Worm (Caenorhabditis elegans) whole organism, mixed stage, embryonic: ENCODE data around the gene W02G9.3.

Source experiments
- M03D4.4 ChIP-seq: sonication (generic microtip); optimal IDR thresholded peaks from 2 replicates; lab custom pipeline; 2017; ENCODE audit warnings: mild to moderate bottlenecking, missing genetic modification characterization, missing compliant biosample characterization
- bed-3 ChIP-seq: fragments of 200-800 bp; sonication (Bioruptor generic); optimal IDR thresholded peaks from 3 replicates; lab custom pipeline; 2018; ENCODE audit warnings: mild to moderate bottlenecking, missing genetic modification characterization, moderate library complexity, missing compliant biosample characterization
- blmp-1 ChIP-seq: fragments of 150-350 bp; optimal IDR thresholded peaks from 2 replicates; lab custom pipeline; 2014; ENCODE audit warnings: missing biosample characterization, missing genetic modification characterization
- ceh-39 ChIP-seq: fragments of 150-350 bp; optimal IDR thresholded peaks from 2 replicates; lab custom pipeline; 2014; ENCODE audit warnings: missing biosample characterization, missing genetic modification characterization
- ceh-43 ChIP-seq: fragments of 200-800 bp; sonication (Bioruptor generic); optimal IDR thresholded peaks from 2 replicates; lab custom pipeline; 2018; ENCODE audit warnings: mild to moderate bottlenecking, missing genetic modification characterization, moderate library complexity, missing compliant biosample characterization
- ceh-83 ChIP-seq: fragments of 200-800 bp; sonication (Bioruptor generic); optimal IDR thresholded peaks from 2 replicates; lab custom pipeline; 2018; ENCODE audit warnings: mild to moderate bottlenecking, missing genetic modification characterization, missing compliant biosample characterization
- ces-1 ChIP-seq: fragments of 150-350 bp; optimal IDR thresholded peaks from 2 replicates; lab custom pipeline; 2014; ENCODE audit warnings: missing biosample characterization, missing genetic modification reagents, missing genetic modification characterization
- cnd-1 ChIP-seq: fragments of 200-800 bp; sonication (Bioruptor generic); optimal IDR thresholded peaks from 2 replicates; lab custom pipeline; 2018; ENCODE audit warnings: mild to moderate bottlenecking, missing genetic modification characterization, missing compliant biosample characterization
- drap-1 ChIP-seq: fragments of 200-800 bp; sonication (Bioruptor generic); optimal IDR thresholded peaks from 3 replicates; lab custom pipeline; 2018; ENCODE audit warnings: mild to moderate bottlenecking, missing genetic modification characterization, missing compliant biosample characterization
- elt-1 ChIP-seq: sonication (generic microtip); optimal IDR thresholded peaks from 2 replicates; lab custom pipeline; 2017; ENCODE audit warnings: missing genetic modification characterization, mild to moderate bottlenecking, missing compliant biosample characterization, antibody characterized with exemption, moderate library complexity, borderline replicate concordance; ENCODE audit not compliant: insufficient read depth
- elt-3 ChIP-seq: fragments of 150-350 bp; optimal IDR thresholded peaks from 2 replicates; lab custom pipeline; 2014; ENCODE audit warnings: missing biosample characterization, missing genetic modification characterization
- flh-1 ChIP-seq: fragments of 200-800 bp; sonication (Bioruptor generic); optimal IDR thresholded peaks from 2 replicates; lab custom pipeline; 2018; ENCODE audit warnings: mild to moderate bottlenecking, missing genetic modification characterization, moderate library complexity, missing compliant biosample characterization
- ham-2 ChIP-seq: fragments of 200-800 bp; sonication (Bioruptor generic); optimal IDR thresholded peaks from 2 replicates; lab custom pipeline; 2018; ENCODE audit warnings: mild to moderate bottlenecking, missing genetic modification characterization, missing compliant biosample characterization
- hlh-1 ChIP-seq: fragments of 150-350 bp; optimal IDR thresholded peaks from 2 replicates; lab custom pipeline; 2014; ENCODE audit warnings: missing biosample characterization, missing genetic modification reagents, missing genetic modification characterization
- lin-13 ChIP-seq: fragments of 150-350 bp; optimal IDR thresholded peaks from 2 replicates; lab custom pipeline; 2014; ENCODE audit warnings: missing biosample characterization, missing genetic modification characterization
- lin-32 ChIP-seq: fragments of 200-800 bp; sonication (Bioruptor generic); optimal IDR thresholded peaks from 2 replicates; lab custom pipeline; 2018; ENCODE audit warnings: mild to moderate bottlenecking, missing genetic modification characterization, missing compliant biosample characterization
- lsy-2 ChIP-seq: fragments of 150-350 bp; optimal IDR thresholded peaks from 2 replicates; lab custom pipeline; 2014; ENCODE audit warnings: missing biosample characterization, missing genetic modification characterization
- mab-5 ChIP-seq: fragments of 150-350 bp; optimal IDR thresholded peaks from 2 replicates; lab custom pipeline; 2014; ENCODE audit warnings: missing biosample characterization, missing genetic modification characterization
- mep-1 ChIP-seq: fragments of 150-350 bp; optimal IDR thresholded peaks from 2 replicates; lab custom pipeline; 2017; ENCODE audit warnings: missing biosample characterization, missing genetic modification reagents, missing genetic modification characterization, inconsistent platforms
- mls-2 ChIP-seq: sonication (generic microtip); optimal IDR thresholded peaks from 2 replicates; lab custom pipeline; 2016; ENCODE audit warnings: mild to moderate bottlenecking, missing genetic modification characterization, moderate library complexity, missing compliant biosample characterization
- nhr-12 ChIP-seq: fragments of 150-350 bp; optimal IDR thresholded peaks from 2 replicates; lab custom pipeline; 2014; ENCODE audit warnings: missing biosample characterization, missing genetic modification characterization
- nhr-2 ChIP-seq: fragments of 150-350 bp; optimal IDR thresholded peaks from 2 replicates; lab custom pipeline; 2014; ENCODE audit warnings: missing biosample characterization, missing genetic modification characterization
- nhr-237 ChIP-seq: fragments of 150-350 bp; optimal IDR thresholded peaks from 2 replicates; lab custom pipeline; 2014; ENCODE audit warnings: missing biosample characterization, missing genetic modification characterization
- nhr-28 ChIP-seq: fragments of 150-350 bp; optimal IDR thresholded peaks from 2 replicates; lab custom pipeline; 2014; ENCODE audit warnings: missing biosample characterization, missing genetic modification characterization
- nhr-76 ChIP-seq: sonication (generic microtip); optimal IDR thresholded peaks from 2 replicates; lab custom pipeline; 2017; ENCODE audit warnings: missing biosample characterization, missing genetic modification characterization
- pha-4 ChIP-seq: fragments of 150-350 bp; optimal IDR thresholded peaks from 2 replicates; lab custom pipeline; 2018; ENCODE audit warnings: missing biosample characterization, missing genetic modification reagents, missing genetic modification characterization
- sem-2 ChIP-seq: fragments of 200-800 bp; sonication (Bioruptor generic); optimal IDR thresholded peaks from 2 replicates; lab custom pipeline; 2018; ENCODE audit warnings: mild to moderate bottlenecking, missing genetic modification characterization, missing compliant biosample characterization
- snpc-4 ChIP-seq: fragments of 150-350 bp; optimal IDR thresholded peaks from 2 replicates; lab custom pipeline; 2014; ENCODE audit warnings: missing biosample characterization, missing genetic modification characterization
- sptf-1 ChIP-seq: sonication (generic microtip); optimal IDR thresholded peaks from 2 replicates; lab custom pipeline; 2017; ENCODE audit warnings: mild to moderate bottlenecking, missing genetic modification characterization, moderate library complexity, missing compliant biosample characterization
- tbx-8 ChIP-seq: fragments of 200-800 bp; sonication (Bioruptor generic); optimal IDR thresholded peaks from 2 replicates; lab custom pipeline; 2018; ENCODE audit warnings: mild to moderate bottlenecking, missing genetic modification characterization, moderate library complexity, missing compliant biosample characterization
- unc-120 ChIP-seq: sonication (generic microtip); optimal IDR thresholded peaks from 2 replicates; lab custom pipeline; 2017; ENCODE audit warnings: missing genetic modification characterization, missing compliant biosample characterization; ENCODE audit not compliant: poor library complexity, severe bottlenecking
- unc-39 ChIP-seq: fragments of 150-350 bp; optimal IDR thresholded peaks from 2 replicates; lab custom pipeline; 2014; ENCODE audit warnings: missing biosample characterization, missing genetic modification characterization
- unc-62 ChIP-seq: fragments of 150-350 bp; optimal IDR thresholded peaks from 2 replicates; lab custom pipeline; 2014; ENCODE audit warnings: missing biosample characterization, missing genetic modification reagents, missing genetic modification characterization
- zip-8 ChIP-seq: fragments of 150-350 bp; optimal IDR thresholded peaks from 2 replicates; lab custom pipeline; 2014; ENCODE audit warnings: missing biosample characterization, missing genetic modification characterization
- ztf-11 ChIP-seq: fragments of 150-350 bp; optimal IDR thresholded peaks from 2 replicates; lab custom pipeline; 2014; ENCODE audit warnings: missing biosample characterization, missing genetic modification characterization

The W02G9.3 gene

DNA sequence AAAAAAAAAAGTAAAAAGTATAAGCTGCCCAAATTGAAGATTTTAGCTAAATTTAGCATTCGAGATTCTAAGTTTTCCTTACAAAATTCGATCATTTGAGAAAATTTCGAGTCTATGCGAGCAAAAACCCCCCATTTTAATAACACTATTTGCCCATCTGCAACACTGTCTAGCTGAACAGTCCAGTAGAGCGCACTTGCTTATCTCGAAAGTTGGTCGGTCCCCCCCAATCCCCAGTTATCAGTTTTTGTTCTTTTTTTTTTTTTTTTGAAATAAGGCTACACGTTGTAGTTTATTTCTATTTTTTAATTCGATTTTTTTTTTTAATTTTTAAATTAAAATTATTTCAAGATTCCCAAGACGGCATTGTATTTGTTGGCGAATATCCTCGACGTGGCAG, 15.1 kb upstream of the W02G9.3 start:
- no peak for TF ChIP-seq lin-13 (tag; lab: Kevin White, UChicago)
- TF ChIP-seq, all 35 proteins: peak for 0

DNA sequence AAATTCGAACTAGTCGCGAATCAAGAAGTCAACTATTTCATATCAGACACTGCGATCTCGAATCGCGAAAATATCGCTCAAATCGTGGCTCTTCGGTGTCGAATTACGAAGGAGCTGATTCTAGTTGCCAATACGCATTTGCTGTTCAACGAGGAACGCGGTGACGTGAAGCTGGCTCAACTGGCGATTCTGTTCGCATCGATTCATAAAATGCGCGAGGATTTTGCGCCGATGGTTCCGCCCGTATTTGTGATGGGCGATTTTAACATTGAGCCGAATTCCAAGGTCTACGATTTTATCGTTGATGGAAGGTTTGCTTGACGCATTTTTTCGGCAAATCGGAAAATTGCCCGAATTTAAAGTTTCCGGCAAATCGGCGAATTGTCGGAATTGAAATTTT, 12.3 kb upstream of the W02G9.3 start:
- TF ChIP-seq drap-1 (GFP tag; lab: Kevin White, UChicago): no peak
- TF ChIP-seq pha-4 (tag; lab: Kevin White, UChicago): no peak
- TF ChIP-seq mab-5 (tag; lab: Kevin White, UChicago): no peak
- no peak for TF ChIP-seq lin-32
- TF ChIP-seq mep-1 (tag; lab: Kevin White, UChicago): no peak
- TF ChIP-seq ham-2 (GFP tag; lab: Kevin White, UChicago): no peak
- no peak for TF ChIP-seq nhr-28 (tag; lab: Kevin White, UChicago)
- TF ChIP-seq ces-1 (GFP tag; lab: Kevin White, UChicago): no peak
- TF ChIP-seq zip-8 (tag; lab: Kevin White, UChicago): no peak

ce11 chrV:2664525-2665053, 8.2 kb upstream of the W02G9.3 start, which contains the start of gene ndx-2:
Gene ndx-2, minus strand, starts transcription at chrV:2665003.
- TF ChIP-seq bed-3 (GFP tag; lab: Kevin White, UChicago): no peak
- TF ChIP-seq zip-8 (tag; lab: Kevin White, UChicago): peak; percentile 64

DNA sequence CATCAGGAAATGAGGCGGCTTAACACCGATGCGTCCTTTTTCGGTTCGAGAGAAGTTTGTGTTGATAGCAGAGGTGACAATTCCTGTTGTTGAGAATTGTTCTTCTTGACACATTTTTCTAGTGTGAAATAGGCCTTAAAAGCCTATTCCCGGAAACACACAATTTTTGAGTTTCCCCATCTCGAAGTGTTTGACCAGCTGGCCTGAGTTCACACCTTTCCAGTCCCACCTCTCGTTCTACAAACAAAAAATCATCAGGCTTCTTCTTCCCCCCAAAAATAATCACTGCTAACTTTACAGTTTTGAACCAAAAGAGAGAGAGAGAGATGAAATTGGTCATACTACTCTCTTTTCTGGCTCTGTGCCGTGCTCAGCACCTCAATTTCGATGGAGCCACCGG, 6.2 kb upstream of the W02G9.3 start, which contains the start of gene W02G9.4:
TSS of gene W02G9.4 (plus strand) at position 301 of the 400 bp plus-strand sequence.
- TF ChIP-seq nhr-12 (tag; lab: Kevin White, UChicago) (no peak), drap-1 (GFP tag; lab: Kevin White, UChicago) (no peak), unc-39 (tag; lab: Kevin White, UChicago) (no peak), pha-4 (tag; lab: Kevin White, UChicago) (no peak), ceh-83 (GFP tag; lab: Kevin White, UChicago) (no peak), sem-2 (GFP tag; lab: Kevin White, UChicago) (no peak), nhr-28 (tag; lab: Kevin White, UChicago) (no peak), lin-32 (no peak), blmp-1 (tag; lab: Kevin White, UChicago) (no peak), flh-1 (GFP tag; lab: Kevin White, UChicago) (no peak), mab-5 (tag; lab: Kevin White, UChicago) (no peak), mls-2 (tag; lab: Kevin White, UChicago) (no peak), ceh-43 (no peak), ceh-39 (tag; lab: Kevin White, UChicago) (no peak), ham-2 (GFP tag; lab: Kevin White, UChicago) (no peak), tbx-8 (GFP tag; lab: Kevin White, UChicago) (no peak), ces-1 (GFP tag; lab: Kevin White, UChicago) (no peak), cnd-1 (no peak), nhr-76 (tag; lab: Kevin White, UChicago) (no peak), sptf-1 (tag; lab: Kevin White, UChicago) (no peak)

DNA sequence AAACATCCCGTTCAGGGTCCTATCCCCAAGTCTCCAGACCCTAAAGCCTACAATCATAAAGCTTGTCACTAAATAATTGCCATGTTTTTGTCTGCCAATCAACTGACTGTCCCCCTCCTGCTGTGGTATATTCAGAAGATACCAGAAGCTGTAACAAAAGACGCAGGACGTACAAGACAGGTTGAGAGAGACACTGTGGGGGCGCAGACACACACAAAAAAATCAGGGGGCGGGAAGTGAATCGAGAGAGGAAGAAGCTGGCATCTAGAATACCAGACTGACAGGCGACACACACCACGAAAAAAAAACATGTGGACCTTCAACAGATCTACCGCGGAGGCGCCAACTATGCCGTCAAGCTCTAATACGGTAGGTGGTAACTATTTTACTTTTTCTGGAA, 1.6 kb upstream of the W02G9.3 start, which contains the start of gene kel-8:
TSS of gene kel-8 (plus strand) at position 301 of the 400 bp plus-strand sequence.
- TF ChIP-seq nhr-12 (tag; lab: Kevin White, UChicago) (no peak), pha-4 (tag; lab: Kevin White, UChicago) (no peak), unc-120 (tag; lab: Kevin White, UChicago) (no peak), sem-2 (GFP tag; lab: Kevin White, UChicago) (no peak), ztf-11 (no peak), nhr-28 (tag; lab: Kevin White, UChicago) (no peak), M03D4.4 (no peak), lsy-2 (tag; lab: Kevin White, UChicago) (no peak), nhr-2 (tag; lab: Kevin White, UChicago) (no peak), elt-3 (tag; lab: Kevin White, UChicago) (no peak)

DNA sequence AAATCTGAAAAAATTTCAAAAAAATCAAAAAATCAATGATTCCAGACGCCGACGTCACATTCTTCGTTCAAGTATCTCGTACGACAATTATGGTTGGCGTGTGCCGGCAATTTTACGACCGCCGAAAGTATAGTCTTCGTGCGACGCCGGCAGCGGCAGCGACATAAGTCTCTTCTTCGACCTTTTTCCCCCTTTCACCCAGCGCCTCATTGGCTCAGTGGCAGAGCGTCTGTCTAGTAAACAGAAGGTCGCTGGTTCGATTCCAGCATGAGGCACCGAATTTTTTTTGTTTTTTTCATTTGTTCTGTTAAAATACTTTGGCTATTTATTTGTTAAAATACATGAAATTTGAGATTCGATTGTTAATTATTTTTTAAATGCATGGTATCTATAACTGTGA, 1.0 kb downstream of the W02G9.3 start:
- TF ChIP-seq drap-1 (GFP tag; lab: Kevin White, UChicago): peak; percentile 60
- TF ChIP-seq nhr-2 (tag; lab: Kevin White, UChicago): no peak
- no peak for TF ChIP-seq unc-39 (tag; lab: Kevin White, UChicago)
- TF ChIP-seq ceh-39 (tag; lab: Kevin White, UChicago): no peak
- peak; percentile 79 for TF ChIP-seq sptf-1 (tag; lab: Kevin White, UChicago)
- no peak for TF ChIP-seq snpc-4 (tag; lab: Kevin White, UChicago)
- no peak for TF ChIP-seq pha-4 (tag; lab: Kevin White, UChicago)
- no peak for TF ChIP-seq nhr-237 (tag; lab: Kevin White, UChicago)
- peak; percentile 32 for TF ChIP-seq unc-120 (tag; lab: Kevin White, UChicago)
- TF ChIP-seq flh-1 (GFP tag; lab: Kevin White, UChicago): peak; percentile 14
- TF ChIP-seq bed-3 (GFP tag; lab: Kevin White, UChicago): peak; percentile 61
- TF ChIP-seq mab-5 (tag; lab: Kevin White, UChicago): no peak
- peak; percentile 49 for TF ChIP-seq ceh-43
- no peak for TF ChIP-seq elt-1 (tag; lab: Kevin White, UChicago)
- peak; percentile 59 for TF ChIP-seq cnd-1
- no peak for TF ChIP-seq lin-32
- TF ChIP-seq mls-2 (tag; lab: Kevin White, UChicago): peak; percentile 81
- no peak for TF ChIP-seq zip-8 (tag; lab: Kevin White, UChicago)
- no peak for TF ChIP-seq lsy-2 (tag; lab: Kevin White, UChicago)
- peak; percentile 63 for TF ChIP-seq M03D4.4
- no peak for TF ChIP-seq mep-1 (tag; lab: Kevin White, UChicago)
- peak; percentile 90 for TF ChIP-seq ceh-83 (GFP tag; lab: Kevin White, UChicago)
- peak; percentile 10 for TF ChIP-seq hlh-1
- peak; percentile 59 for TF ChIP-seq sem-2 (GFP tag; lab: Kevin White, UChicago)
- TF ChIP-seq unc-62 (GFP tag; lab: Kevin White, UChicago): no peak
- TF ChIP-seq, all 35 proteins: peak for 12
